Worm (Caenorhabditis elegans) whole organism, mixed stage, embryonic: ENCODE data around the gene ipla-6.
A peak's percentile ranks its signal among the peaks of the same experiment; 100 is the strongest.

ENCODE experiments used
- M03D4.4 ChIP-seq: sonication (generic microtip); optimal IDR thresholded peaks from 2 replicates; lab custom pipeline; 2017; ENCODE audit warnings: mild to moderate bottlenecking, missing genetic modification characterization, missing compliant biosample characterization
- bed-3 ChIP-seq: fragments of 200-800 bp; sonication (Bioruptor generic); optimal IDR thresholded peaks from 3 replicates; lab custom pipeline; 2018; ENCODE audit warnings: mild to moderate bottlenecking, missing genetic modification characterization, moderate library complexity, missing compliant biosample characterization
- blmp-1 ChIP-seq: fragments of 150-350 bp; optimal IDR thresholded peaks from 2 replicates; lab custom pipeline; 2014; ENCODE audit warnings: missing biosample characterization, missing genetic modification characterization
- ceh-39 ChIP-seq: fragments of 150-350 bp; optimal IDR thresholded peaks from 2 replicates; lab custom pipeline; 2014; ENCODE audit warnings: missing biosample characterization, missing genetic modification characterization
- ceh-43 ChIP-seq: fragments of 200-800 bp; sonication (Bioruptor generic); optimal IDR thresholded peaks from 2 replicates; lab custom pipeline; 2018; ENCODE audit warnings: mild to moderate bottlenecking, missing genetic modification characterization, moderate library complexity, missing compliant biosample characterization
- ceh-83 ChIP-seq: fragments of 200-800 bp; sonication (Bioruptor generic); optimal IDR thresholded peaks from 2 replicates; lab custom pipeline; 2018; ENCODE audit warnings: mild to moderate bottlenecking, missing genetic modification characterization, missing compliant biosample characterization
- ces-1 ChIP-seq: fragments of 150-350 bp; optimal IDR thresholded peaks from 2 replicates; lab custom pipeline; 2014; ENCODE audit warnings: missing biosample characterization, missing genetic modification reagents, missing genetic modification characterization
- cnd-1 ChIP-seq: fragments of 200-800 bp; sonication (Bioruptor generic); optimal IDR thresholded peaks from 2 replicates; lab custom pipeline; 2018; ENCODE audit warnings: mild to moderate bottlenecking, missing genetic modification characterization, missing compliant biosample characterization
- drap-1 ChIP-seq: fragments of 200-800 bp; sonication (Bioruptor generic); optimal IDR thresholded peaks from 3 replicates; lab custom pipeline; 2018; ENCODE audit warnings: mild to moderate bottlenecking, missing genetic modification characterization, missing compliant biosample characterization
- elt-1 ChIP-seq: sonication (generic microtip); optimal IDR thresholded peaks from 2 replicates; lab custom pipeline; 2017; ENCODE audit warnings: missing genetic modification characterization, mild to moderate bottlenecking, missing compliant biosample characterization, antibody characterized with exemption, moderate library complexity, borderline replicate concordance; ENCODE audit not compliant: insufficient read depth
- elt-3 ChIP-seq: fragments of 150-350 bp; optimal IDR thresholded peaks from 2 replicates; lab custom pipeline; 2014; ENCODE audit warnings: missing biosample characterization, missing genetic modification characterization
- flh-1 ChIP-seq: fragments of 200-800 bp; sonication (Bioruptor generic); optimal IDR thresholded peaks from 2 replicates; lab custom pipeline; 2018; ENCODE audit warnings: mild to moderate bottlenecking, missing genetic modification characterization, moderate library complexity, missing compliant biosample characterization
- ham-2 ChIP-seq: fragments of 200-800 bp; sonication (Bioruptor generic); optimal IDR thresholded peaks from 2 replicates; lab custom pipeline; 2018; ENCODE audit warnings: mild to moderate bottlenecking, missing genetic modification characterization, missing compliant biosample characterization
- hlh-1 ChIP-seq: fragments of 150-350 bp; optimal IDR thresholded peaks from 2 replicates; lab custom pipeline; 2014; ENCODE audit warnings: missing biosample characterization, missing genetic modification reagents, missing genetic modification characterization
- lin-13 ChIP-seq: fragments of 150-350 bp; optimal IDR thresholded peaks from 2 replicates; lab custom pipeline; 2014; ENCODE audit warnings: missing biosample characterization, missing genetic modification characterization
- lin-32 ChIP-seq: fragments of 200-800 bp; sonication (Bioruptor generic); optimal IDR thresholded peaks from 2 replicates; lab custom pipeline; 2018; ENCODE audit warnings: mild to moderate bottlenecking, missing genetic modification characterization, missing compliant biosample characterization
- lsy-2 ChIP-seq: fragments of 150-350 bp; optimal IDR thresholded peaks from 2 replicates; lab custom pipeline; 2014; ENCODE audit warnings: missing biosample characterization, missing genetic modification characterization
- mab-5 ChIP-seq: fragments of 150-350 bp; optimal IDR thresholded peaks from 2 replicates; lab custom pipeline; 2014; ENCODE audit warnings: missing biosample characterization, missing genetic modification characterization
- mep-1 ChIP-seq: fragments of 150-350 bp; optimal IDR thresholded peaks from 2 replicates; lab custom pipeline; 2017; ENCODE audit warnings: missing biosample characterization, missing genetic modification reagents, missing genetic modification characterization, inconsistent platforms
- nhr-12 ChIP-seq: fragments of 150-350 bp; optimal IDR thresholded peaks from 2 replicates; lab custom pipeline; 2014; ENCODE audit warnings: missing biosample characterization, missing genetic modification characterization
- nhr-237 ChIP-seq: fragments of 150-350 bp; optimal IDR thresholded peaks from 2 replicates; lab custom pipeline; 2014; ENCODE audit warnings: missing biosample characterization, missing genetic modification characterization
- nhr-28 ChIP-seq: fragments of 150-350 bp; optimal IDR thresholded peaks from 2 replicates; lab custom pipeline; 2014; ENCODE audit warnings: missing biosample characterization, missing genetic modification characterization
- nhr-76 ChIP-seq: sonication (generic microtip); optimal IDR thresholded peaks from 2 replicates; lab custom pipeline; 2017; ENCODE audit warnings: missing biosample characterization, missing genetic modification characterization
- pha-4 ChIP-seq: fragments of 150-350 bp; optimal IDR thresholded peaks from 2 replicates; lab custom pipeline; 2018; ENCODE audit warnings: missing biosample characterization, missing genetic modification reagents, missing genetic modification characterization
- sem-2 ChIP-seq: fragments of 200-800 bp; sonication (Bioruptor generic); optimal IDR thresholded peaks from 2 replicates; lab custom pipeline; 2018; ENCODE audit warnings: mild to moderate bottlenecking, missing genetic modification characterization, missing compliant biosample characterization
- snpc-4 ChIP-seq: fragments of 150-350 bp; optimal IDR thresholded peaks from 2 replicates; lab custom pipeline; 2014; ENCODE audit warnings: missing biosample characterization, missing genetic modification characterization
- sptf-1 ChIP-seq: sonication (generic microtip); optimal IDR thresholded peaks from 2 replicates; lab custom pipeline; 2017; ENCODE audit warnings: mild to moderate bottlenecking, missing genetic modification characterization, moderate library complexity, missing compliant biosample characterization
- tbx-8 ChIP-seq: fragments of 200-800 bp; sonication (Bioruptor generic); optimal IDR thresholded peaks from 2 replicates; lab custom pipeline; 2018; ENCODE audit warnings: mild to moderate bottlenecking, missing genetic modification characterization, moderate library complexity, missing compliant biosample characterization
- unc-120 ChIP-seq: sonication (generic microtip); optimal IDR thresholded peaks from 2 replicates; lab custom pipeline; 2017; ENCODE audit warnings: missing genetic modification characterization, missing compliant biosample characterization; ENCODE audit not compliant: poor library complexity, severe bottlenecking
- unc-39 ChIP-seq: fragments of 150-350 bp; optimal IDR thresholded peaks from 2 replicates; lab custom pipeline; 2014; ENCODE audit warnings: missing biosample characterization, missing genetic modification characterization
- unc-62 ChIP-seq: fragments of 150-350 bp; optimal IDR thresholded peaks from 2 replicates; lab custom pipeline; 2014; ENCODE audit warnings: missing biosample characterization, missing genetic modification reagents, missing genetic modification characterization
- zip-8 ChIP-seq: fragments of 150-350 bp; optimal IDR thresholded peaks from 2 replicates; lab custom pipeline; 2014; ENCODE audit warnings: missing biosample characterization, missing genetic modification characterization
- ztf-11 ChIP-seq: fragments of 150-350 bp; optimal IDR thresholded peaks from 2 replicates; lab custom pipeline; 2014; ENCODE audit warnings: missing biosample characterization, missing genetic modification characterization

The ipla-6 gene

DNA sequence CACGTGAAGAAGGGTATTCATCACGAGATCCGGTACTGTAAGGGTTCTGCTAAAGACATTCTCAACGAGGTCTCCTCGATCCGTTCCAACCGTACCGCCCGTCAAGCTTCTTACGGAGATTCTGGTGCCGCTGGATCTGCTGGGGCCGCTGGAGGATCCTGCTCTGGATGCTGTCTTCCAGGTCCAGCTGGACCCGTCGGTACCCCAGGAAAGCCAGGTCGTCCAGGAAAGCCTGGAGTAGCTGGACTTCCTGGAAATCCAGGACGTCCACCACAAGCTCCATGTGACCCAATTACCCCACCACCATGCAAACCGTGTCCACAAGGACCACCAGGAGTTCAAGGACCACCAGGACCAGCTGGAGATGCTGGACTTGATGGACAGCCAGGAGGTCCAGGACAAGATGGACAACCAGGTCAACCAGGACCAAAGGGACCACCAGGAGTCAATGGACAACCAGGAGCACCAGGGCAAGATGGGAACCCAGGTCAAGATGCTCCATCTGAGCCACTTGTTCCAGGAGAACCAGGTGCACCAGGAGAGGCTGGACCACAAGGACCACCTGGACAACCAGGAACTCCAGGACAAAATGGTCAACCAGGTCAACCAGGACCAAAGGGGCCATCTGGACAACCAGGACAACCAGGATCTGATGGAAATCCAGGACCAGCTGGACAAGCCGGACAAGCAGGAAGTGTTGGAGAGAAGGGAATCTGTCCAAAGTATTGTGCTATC, 40.0 kb downstream of the ipla-6 start:
- TF ChIP-seq lsy-2 (tag; lab: Kevin White, UChicago) = no peak
- no peak for TF ChIP-seq sem-2 (GFP tag; lab: Kevin White, UChicago)
- TF ChIP-seq mab-5 (tag; lab: Kevin White, UChicago) = no peak
- TF ChIP-seq unc-39 (tag; lab: Kevin White, UChicago) = no peak
- TF ChIP-seq elt-3 = no peak
- no peak for TF ChIP-seq zip-8
- no peak for TF ChIP-seq bed-3 (GFP tag; lab: Kevin White, UChicago)
- TF ChIP-seq M03D4.4 = no peak
- TF ChIP-seq snpc-4 (tag; lab: Kevin White, UChicago) = no peak
- no peak for TF ChIP-seq flh-1 (GFP tag; lab: Kevin White, UChicago)
- no peak for TF ChIP-seq tbx-8 (GFP tag; lab: Kevin White, UChicago)

DNA sequence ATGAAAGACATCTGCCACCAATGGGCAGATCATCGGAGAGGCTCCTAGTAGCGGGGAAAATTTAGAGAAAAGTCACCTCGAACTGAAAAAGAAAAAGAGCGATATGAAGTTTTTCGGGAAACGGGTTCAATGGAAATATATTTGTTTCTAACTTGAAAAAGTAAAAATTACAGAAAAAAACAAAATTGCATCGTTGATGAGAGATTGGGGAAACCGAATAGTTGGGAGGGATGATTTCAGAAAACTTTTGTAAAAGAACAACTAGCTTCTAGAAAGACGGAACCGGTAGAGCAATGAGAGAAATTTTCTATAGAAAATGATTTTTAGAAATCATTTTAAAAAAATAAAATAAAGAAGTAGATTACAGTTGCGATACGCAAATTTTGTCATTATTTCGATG, 40.9 kb downstream of the ipla-6 start:
- TF ChIP-seq lsy-2 (tag; lab: Kevin White, UChicago) (no peak), mep-1 (no peak), elt-1 (tag; lab: Kevin White, UChicago) (no peak), lin-13 (tag; lab: Kevin White, UChicago) (no peak), lin-32 (GFP tag; lab: Kevin White, UChicago) (no peak), unc-120 (no peak), nhr-12 (tag; lab: Kevin White, UChicago) (no peak), nhr-237 (no peak), nhr-76 (tag; lab: Kevin White, UChicago) (no peak), ztf-11 (tag; lab: Kevin White, UChicago) (no peak), ceh-83 (GFP tag; lab: Kevin White, UChicago) (no peak), unc-62 (GFP tag; lab: Kevin White, UChicago) (no peak), ces-1 (GFP tag; lab: Kevin White, UChicago) (no peak), ceh-43 (GFP tag; lab: Kevin White, UChicago) (no peak), nhr-28 (no peak), sptf-1 (no peak), ceh-39 (no peak), hlh-1 (no peak)
- TF ChIP-seq, all 35 proteins: peak for 0

DNA sequence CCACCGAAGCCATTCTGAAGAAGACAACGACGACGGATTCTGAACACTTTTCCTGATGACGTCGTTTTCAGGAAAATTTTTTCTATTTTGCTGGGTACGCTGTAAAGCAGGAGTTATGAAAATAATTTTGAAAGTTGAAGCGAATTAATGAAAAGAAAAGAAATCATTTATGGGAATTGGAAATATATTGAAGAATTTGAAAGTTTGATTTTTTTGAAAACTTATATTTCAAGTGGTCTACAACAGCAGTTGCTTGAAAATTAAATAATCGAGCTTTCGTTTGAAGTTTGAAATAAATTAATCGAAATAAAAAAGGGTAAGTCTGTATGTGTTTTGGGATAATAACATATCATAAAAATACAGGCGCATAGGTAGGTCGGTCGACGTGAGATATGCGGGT, 46.5 kb downstream of the ipla-6 start, which contains the start of gene shl-1:
TSS of gene shl-1 (minus strand) at position 101 of the 400 bp plus-strand sequence.
- TF ChIP-seq mab-5 (tag; lab: Kevin White, UChicago) (no peak), nhr-237 (no peak), elt-3 (no peak), unc-62 (GFP tag; lab: Kevin White, UChicago) (no peak), drap-1 (no peak), ham-2 (GFP tag; lab: Kevin White, UChicago) (no peak), ceh-39 (no peak), lsy-2 (tag; lab: Kevin White, UChicago) (no peak), blmp-1 (tag; lab: Kevin White, UChicago) (no peak), ces-1 (GFP tag; lab: Kevin White, UChicago) (no peak), unc-39 (tag; lab: Kevin White, UChicago) (no peak), nhr-76 (tag; lab: Kevin White, UChicago) (no peak), flh-1 (GFP tag; lab: Kevin White, UChicago) (no peak)
- TF ChIP-seq, all 35 proteins: peak for 0

DNA sequence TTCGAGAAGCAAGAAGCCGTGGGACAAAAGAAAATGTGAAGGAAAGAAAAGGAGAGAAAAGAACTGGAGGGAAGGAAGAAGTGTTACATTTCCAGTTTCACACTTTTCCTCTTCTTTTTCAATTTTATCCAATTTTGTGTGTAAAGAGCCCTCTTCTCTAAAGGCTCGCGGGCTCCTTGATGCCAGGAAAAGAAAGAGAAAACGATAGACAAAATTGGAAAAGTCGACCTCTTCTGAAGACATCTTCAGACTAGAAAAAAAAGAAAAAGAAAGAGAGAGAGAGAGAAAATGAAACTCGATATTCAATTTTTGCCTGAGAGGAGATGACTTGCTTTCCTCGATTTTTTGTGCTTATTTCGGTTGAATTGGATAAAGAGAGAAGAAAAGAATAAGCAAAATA, 47.6 kb downstream of the ipla-6 start:
- peak; percentile 62 for TF ChIP-seq ces-1 (GFP tag; lab: Kevin White, UChicago)
- TF ChIP-seq nhr-76 (tag; lab: Kevin White, UChicago) = no peak

DNA sequence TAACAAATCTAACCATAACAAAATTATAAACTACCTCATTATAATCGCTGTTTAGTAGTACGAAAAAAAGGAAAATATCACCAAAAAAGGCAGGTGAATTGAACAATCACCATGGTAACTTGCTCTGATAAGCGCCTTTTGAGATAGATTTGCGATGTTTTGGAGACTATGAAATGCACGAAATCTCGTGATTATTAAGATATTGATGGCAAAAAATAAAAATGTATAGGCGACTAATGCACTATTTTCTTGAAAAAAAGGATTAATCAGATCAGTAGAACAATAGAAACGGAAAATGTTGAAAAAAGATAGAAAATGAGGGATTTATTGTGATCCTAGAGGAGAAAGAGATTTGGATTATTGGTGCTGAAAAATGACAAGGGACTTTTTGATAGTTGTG, 51.1 kb downstream of the ipla-6 start:
- no peak for TF ChIP-seq nhr-12 (tag; lab: Kevin White, UChicago)
- TF ChIP-seq unc-62 (GFP tag; lab: Kevin White, UChicago) = no peak
- no peak for TF ChIP-seq ces-1 (GFP tag; lab: Kevin White, UChicago)
- no peak for TF ChIP-seq ceh-43 (GFP tag; lab: Kevin White, UChicago)
- TF ChIP-seq flh-1 (GFP tag; lab: Kevin White, UChicago) = no peak
- no peak for TF ChIP-seq mab-5 (tag; lab: Kevin White, UChicago)
- no peak for TF ChIP-seq lsy-2 (tag; lab: Kevin White, UChicago)
- no peak for TF ChIP-seq lin-32 (GFP tag; lab: Kevin White, UChicago)
- TF ChIP-seq tbx-8 (GFP tag; lab: Kevin White, UChicago) = no peak
- TF ChIP-seq drap-1 = no peak
- no peak for TF ChIP-seq unc-39 (tag; lab: Kevin White, UChicago)
- TF ChIP-seq blmp-1 (tag; lab: Kevin White, UChicago) = no peak
- TF ChIP-seq cnd-1 = no peak
- no peak for TF ChIP-seq ceh-83 (GFP tag; lab: Kevin White, UChicago)
- TF ChIP-seq elt-3 = no peak
- TF ChIP-seq zip-8 = no peak
- no peak for TF ChIP-seq pha-4 (tag; lab: Kevin White, UChicago)
- no peak for TF ChIP-seq sptf-1
- TF ChIP-seq lin-13 (tag; lab: Kevin White, UChicago) = no peak
